Worm (Caenorhabditis elegans): ENCODE data around the gene hot-9.
A peak's percentile ranks its signal among the peaks of the same experiment; 100 is the strongest.

hot-9 gene

DNA sequence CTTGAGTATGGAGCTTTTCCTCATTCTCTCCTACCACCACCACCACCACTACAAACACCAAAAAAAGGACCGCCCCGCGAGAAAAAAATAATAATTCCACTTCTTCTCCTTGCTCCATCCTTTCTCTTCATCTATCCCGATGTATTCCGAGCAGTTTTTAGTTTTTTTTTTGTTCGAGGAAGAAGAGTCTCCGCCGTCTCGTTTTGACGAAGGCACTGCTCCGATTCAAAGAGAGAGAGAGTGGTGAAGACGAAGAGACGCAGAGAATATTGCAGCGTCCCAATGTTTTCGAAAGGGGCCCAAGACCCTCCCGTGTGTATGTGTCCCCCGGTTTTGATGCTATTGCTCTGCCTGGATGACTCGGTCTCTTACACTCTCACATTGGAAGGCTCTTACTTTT, 35.8 kb upstream of the hot-9 start:
- no peak for TF ChIP-seq elt-1 (tag; optimal IDR thresholded peaks at IDR 0.05; ENCODE audit: borderline replicate concordance, insufficient read depth)
- no peak for TF ChIP-seq unc-120 (tag; optimal IDR thresholded peaks at IDR 0.05; ENCODE audit: poor library complexity, severe bottlenecking)
- TF ChIP-seq nhr-12 (tag; optimal IDR thresholded peaks at IDR 0.05) = no peak
- no peak for TF ChIP-seq flh-1 (GFP tag; optimal IDR thresholded peaks at IDR 0.05)
- TF ChIP-seq lin-32 (GFP tag; optimal IDR thresholded peaks at IDR 0.05) = no peak
- TF ChIP-seq zip-8 (tag; optimal IDR thresholded peaks at IDR 0.05) = no peak
- no peak for TF ChIP-seq snpc-4 (tag; optimal IDR thresholded peaks at IDR 0.05)
- TF ChIP-seq nhr-237 (tag; optimal IDR thresholded peaks at IDR 0.05) = no peak

DNA sequence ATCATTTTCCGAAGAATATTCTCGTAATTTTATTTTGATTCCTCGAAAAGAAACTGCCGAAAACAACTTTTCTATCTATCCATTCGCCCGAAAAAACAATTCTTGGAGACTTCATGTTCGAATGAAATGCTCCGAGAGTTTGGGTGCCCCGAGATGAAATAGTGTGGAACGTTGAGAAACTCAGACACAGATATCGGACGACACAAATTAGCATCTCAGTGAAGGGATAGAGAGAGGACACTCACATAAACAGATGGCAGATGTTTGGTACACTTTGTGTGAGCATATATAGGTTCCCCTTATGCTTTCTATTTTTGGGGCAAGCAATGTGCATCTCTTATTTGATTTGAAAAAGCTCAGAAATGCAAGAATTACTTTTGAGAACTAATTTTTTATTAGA, 33.6 kb upstream of the hot-9 start:
- TF ChIP-seq nhr-2 (tag; optimal IDR thresholded peaks at IDR 0.05) (peak; percentile 63), ztf-11 (tag; optimal IDR thresholded peaks at IDR 0.05) (no peak), ceh-43 (GFP tag; optimal IDR thresholded peaks at IDR 0.05) (no peak), unc-62 (GFP tag; optimal IDR thresholded peaks at IDR 0.05) (peak; percentile 36), mls-2 (tag; optimal IDR thresholded peaks at IDR 0.05) (no peak), lin-32 (GFP tag; optimal IDR thresholded peaks at IDR 0.05) (peak; percentile 49), ces-1 (GFP tag; optimal IDR thresholded peaks at IDR 0.05) (peak; percentile 75), mep-1 (tag; optimal IDR thresholded peaks at IDR 0.05) (peak; percentile 13), unc-120 (tag; optimal IDR thresholded peaks at IDR 0.05; ENCODE audit: poor library complexity, severe bottlenecking) (peak; percentile 59), hlh-1 (tag; optimal IDR thresholded peaks at IDR 0.05) (peak; percentile 18), cnd-1 (tag; optimal IDR thresholded peaks at IDR 0.05) (peak; percentile 84), nhr-28 (tag; optimal IDR thresholded peaks at IDR 0.05) (no peak)

DNA sequence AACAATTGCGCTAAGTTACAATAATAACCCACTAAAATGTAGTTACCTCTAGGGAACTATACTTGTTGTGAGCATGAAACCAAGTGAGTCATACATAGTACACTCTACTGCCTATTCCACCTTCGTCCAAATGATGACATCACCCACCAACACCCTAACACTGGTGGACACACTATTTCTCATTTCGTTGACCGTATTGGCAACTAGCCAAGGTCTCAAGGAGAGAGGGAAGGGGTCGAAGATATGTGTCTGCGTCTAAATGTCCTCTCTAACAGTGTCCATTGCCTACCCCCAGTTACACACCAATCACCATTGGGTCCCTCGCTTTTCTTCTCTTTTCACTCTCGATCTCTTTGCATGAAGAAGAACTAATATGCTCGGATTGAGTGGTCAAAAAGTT, 32.6 kb upstream of the hot-9 start:
- TF ChIP-seq unc-62 (GFP tag; optimal IDR thresholded peaks at IDR 0.05) (peak; percentile 4), elt-1 (tag; optimal IDR thresholded peaks at IDR 0.05; ENCODE audit: borderline replicate concordance, insufficient read depth) (no peak), zip-8 (tag; optimal IDR thresholded peaks at IDR 0.05) (peak; percentile 28), sem-2 (GFP tag; optimal IDR thresholded peaks at IDR 0.05) (no peak), M03D4.4 (tag; optimal IDR thresholded peaks at IDR 0.05) (peak; percentile 43), unc-120 (tag; optimal IDR thresholded peaks at IDR 0.05; ENCODE audit: poor library complexity, severe bottlenecking) (peak; percentile 21), drap-1 (GFP tag; optimal IDR thresholded peaks at IDR 0.05) (peak; percentile 9), mls-2 (tag; optimal IDR thresholded peaks at IDR 0.05) (peak; percentile 33), mep-1 (tag; optimal IDR thresholded peaks at IDR 0.05) (peak; percentile 31), lin-13 (tag; optimal IDR thresholded peaks at IDR 0.05) (no peak), nhr-2 (tag; optimal IDR thresholded peaks at IDR 0.05) (peak; percentile 53), cnd-1 (tag; optimal IDR thresholded peaks at IDR 0.05) (peak; percentile 37), lin-32 (GFP tag; optimal IDR thresholded peaks at IDR 0.05) (no peak), hlh-1 (tag; optimal IDR thresholded peaks at IDR 0.05) (peak; percentile 5), ham-2 (GFP tag; optimal IDR thresholded peaks at IDR 0.05) (peak; percentile 59)

DNA sequence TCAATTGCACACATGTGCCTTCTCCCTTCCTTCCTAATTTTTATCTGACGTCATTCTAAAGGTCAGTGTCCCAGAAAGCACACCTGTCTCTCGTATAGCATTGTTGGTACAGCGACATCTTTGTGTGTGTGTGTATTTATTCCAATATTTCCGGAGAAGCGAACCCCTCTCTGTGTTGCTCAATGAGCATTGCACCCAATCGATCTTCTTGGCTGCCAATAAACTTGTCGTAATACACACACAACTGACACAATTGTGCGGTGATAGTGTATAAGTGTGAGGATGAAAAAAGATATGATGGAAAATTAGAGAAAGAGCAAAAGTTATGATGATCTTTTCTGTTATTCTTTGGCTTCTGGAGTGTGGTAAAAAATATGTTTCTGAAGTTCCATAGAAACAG, 31.3 kb upstream of the hot-9 start:
- TF ChIP-seq mab-5 (tag; optimal IDR thresholded peaks at IDR 0.05) (no peak), unc-62 (GFP tag; optimal IDR thresholded peaks at IDR 0.05) (peak; percentile 62), unc-39 (tag; optimal IDR thresholded peaks at IDR 0.05) (no peak), blmp-1 (tag; optimal IDR thresholded peaks at IDR 0.05) (no peak), pha-4 (tag; optimal IDR thresholded peaks at IDR 0.05) (no peak), elt-1 (tag; optimal IDR thresholded peaks at IDR 0.05; ENCODE audit: borderline replicate concordance, insufficient read depth) (no peak), hlh-1 (tag; optimal IDR thresholded peaks at IDR 0.05) (peak; percentile 74), lin-32 (GFP tag; optimal IDR thresholded peaks at IDR 0.05) (peak; percentile 36), flh-1 (GFP tag; optimal IDR thresholded peaks at IDR 0.05) (no peak), ceh-39 (tag; optimal IDR thresholded peaks at IDR 0.05) (peak; percentile 26), M03D4.4 (tag; optimal IDR thresholded peaks at IDR 0.05) (no peak), lin-13 (tag; optimal IDR thresholded peaks at IDR 0.05) (no peak), ces-1 (GFP tag; optimal IDR thresholded peaks at IDR 0.05) (no peak), nhr-12 (tag; optimal IDR thresholded peaks at IDR 0.05) (no peak), tbx-8 (GFP tag; optimal IDR thresholded peaks at IDR 0.05) (no peak), drap-1 (GFP tag; optimal IDR thresholded peaks at IDR 0.05) (no peak), sem-2 (GFP tag; optimal IDR thresholded peaks at IDR 0.05) (no peak), unc-120 (tag; optimal IDR thresholded peaks at IDR 0.05; ENCODE audit: poor library complexity, severe bottlenecking) (no peak), nhr-28 (tag; optimal IDR thresholded peaks at IDR 0.05) (no peak), ceh-43 (GFP tag; optimal IDR thresholded peaks at IDR 0.05) (no peak), nhr-76 (tag; optimal IDR thresholded peaks at IDR 0.05) (no peak), nhr-2 (tag; optimal IDR thresholded peaks at IDR 0.05) (peak; percentile 48), ztf-11 (tag; optimal IDR thresholded peaks at IDR 0.05) (no peak), bed-3 (GFP tag; optimal IDR thresholded peaks at IDR 0.05) (no peak), snpc-4 (tag; optimal IDR thresholded peaks at IDR 0.05) (no peak), mls-2 (tag; optimal IDR thresholded peaks at IDR 0.05) (no peak), sptf-1 (tag; optimal IDR thresholded peaks at IDR 0.05) (no peak), mep-1 (tag; optimal IDR thresholded peaks at IDR 0.05) (no peak), lsy-2 (tag; optimal IDR thresholded peaks at IDR 0.05) (no peak), ham-2 (GFP tag; optimal IDR thresholded peaks at IDR 0.05) (no peak), zip-8 (tag; optimal IDR thresholded peaks at IDR 0.05) (peak; percentile 45), elt-3 (tag; optimal IDR thresholded peaks at IDR 0.05) (no peak), nhr-237 (tag; optimal IDR thresholded peaks at IDR 0.05) (no peak)
